Worm (Caenorhabditis elegans) whole organism, young adult: ENCODE measurements around the gene mlc-3.

Source experiments
- B0261.1 ChIP-seq: sonication (generic microtip); optimal IDR thresholded peaks from 2 replicates; lab custom pipeline; 2016; ENCODE audit warnings: mild to moderate bottlenecking, missing genetic modification characterization, moderate library complexity, missing compliant biosample characterization
- B0336.3 ChIP-seq: fragments of 200-800 bp; sonication (Bioruptor generic); IDR thresholded peaks from 2 replicates; pipeline ENCODE4 v1.3.6; 2022; ENCODE audit warnings: missing genetic modification characterization, missing compliant biosample characterization
- F39B2.1 ChIP-seq: fragments of 200-800 bp; sonication (Bioruptor generic); IDR thresholded peaks from 2 replicates; pipeline ENCODE4 v1.3.6; 2022; ENCODE audit warnings: missing genetic modification reagents, missing genetic modification characterization, missing compliant biosample characterization
- F55B11.4 ChIP-seq: sonication (generic microtip); optimal IDR thresholded peaks from 2 replicates; lab custom pipeline; 2016; ENCODE audit warnings: missing compliant biosample characterization, missing genetic modification characterization, borderline replicate concordance; ENCODE audit not compliant: insufficient read depth
- T07F8.4 ChIP-seq: sonication (generic microtip); optimal IDR thresholded peaks from 2 replicates; lab custom pipeline; 2016; ENCODE audit warnings: mild to moderate bottlenecking, missing genetic modification characterization, moderate library complexity, missing compliant biosample characterization
- T26A5.8 ChIP-seq: sonication (generic microtip); optimal IDR thresholded peaks from 2 replicates; lab custom pipeline; 2016; ENCODE audit warnings: missing genetic modification characterization, missing compliant biosample characterization
- Y53G8AR.9 ChIP-seq: fragments of 200-800 bp; sonication (Bioruptor generic); conservative IDR thresholded peaks from 2 replicates; pipeline ENCODE4 v1.3.6; 2022; ENCODE audit warnings: missing genetic modification reagents, missing genetic modification characterization, missing compliant biosample characterization
- Y79H2A.3 ChIP-seq: fragments of 200-800 bp; sonication (Bioruptor generic); conservative IDR thresholded peaks from 2 replicates; pipeline ENCODE4 v1.3.6; 2022; ENCODE audit warnings: missing genetic modification reagents, missing genetic modification characterization, missing compliant biosample characterization
- Y95B8A.8 ChIP-seq: fragments of 200-800 bp; sonication (Bioruptor generic); IDR thresholded peaks from 2 replicates; pipeline ENCODE4 v1.3.6; 2022; ENCODE audit warnings: missing genetic modification reagents, missing genetic modification characterization, missing compliant biosample characterization
- ama-1 ChIP-seq, 3 experiments: fragments of 150-350 bp in 1 of 3; sonication (generic microtip) in 2 of 3; optimal IDR thresholded peaks; 2 replicates each; lab custom pipeline; 2014 to 2018; ENCODE audit warnings: missing biosample characterization in 2 of 3, missing genetic modification characterization in 2 of 3, missing genetic modification reagents in 2 of 3
- ccch-3 ChIP-seq: fragments of 200-800 bp; sonication (Bioruptor generic); optimal IDR thresholded peaks from 2 replicates; lab custom pipeline; 2018; ENCODE audit warnings: mild to moderate bottlenecking, missing genetic modification characterization, missing compliant biosample characterization
- cebp-2 ChIP-seq: fragments of 200-800 bp; sonication (Bioruptor generic); IDR thresholded peaks from 2 replicates; pipeline ENCODE4 v1.3.6; 2022; ENCODE audit warnings: missing genetic modification characterization, missing compliant biosample characterization
- ceh-100 ChIP-seq: fragments of 200-800 bp; sonication (Bioruptor generic); IDR thresholded peaks from 2 replicates; pipeline ENCODE4 v1.3.6; 2022; ENCODE audit warnings: missing genetic modification reagents, missing genetic modification characterization, missing compliant biosample characterization
- ceh-40 ChIP-seq: fragments of 200-800 bp; sonication (Bioruptor generic); IDR thresholded peaks from 2 replicates; pipeline ENCODE4 v1.3.6; 2022; ENCODE audit warnings: missing genetic modification characterization, missing compliant biosample characterization
- ceh-91 ChIP-seq: fragments of 200-800 bp; sonication (Bioruptor generic); IDR thresholded peaks from 2 replicates; pipeline ENCODE4 v1.3.6; 2022; ENCODE audit warnings: missing genetic modification reagents, missing genetic modification characterization, missing compliant biosample characterization
- die-1 ChIP-seq: sonication (generic microtip); optimal IDR thresholded peaks from 2 replicates; lab custom pipeline; 2016; ENCODE audit warnings: missing genotype, mild to moderate bottlenecking, missing genetic modification characterization, missing compliant biosample characterization
- dox-1 ChIP-seq: fragments of 200-800 bp; sonication (Bioruptor generic); IDR thresholded peaks from 2 replicates; pipeline ENCODE4 v1.3.6; 2022; ENCODE audit warnings: missing genetic modification reagents, missing genetic modification characterization, missing compliant biosample characterization
- egrh-3 ChIP-seq: fragments of 200-800 bp; sonication (Bioruptor generic); IDR thresholded peaks from 2 replicates; pipeline ENCODE4 v1.3.6; 2022; ENCODE audit warnings: missing genetic modification reagents, missing genetic modification characterization, missing compliant biosample characterization
- hlh-12 ChIP-seq: sonication (generic microtip); optimal IDR thresholded peaks from 2 replicates; lab custom pipeline; 2016; ENCODE audit warnings: missing genetic modification characterization, missing compliant biosample characterization
- hmg-20 ChIP-seq: fragments of 200-800 bp; sonication (Bioruptor generic); IDR thresholded peaks from 2 replicates; pipeline ENCODE4 v1.3.6; 2022; ENCODE audit warnings: missing genetic modification reagents, missing genetic modification characterization, missing compliant biosample characterization
- let-526 ChIP-seq: fragments of 200-800 bp; sonication (Bioruptor generic); IDR thresholded peaks from 2 replicates; pipeline ENCODE4 v1.3.6; 2022; ENCODE audit warnings: missing genetic modification reagents, missing genetic modification characterization, missing compliant biosample characterization
- let-607 ChIP-seq, 2 experiments: fragments of 200-800 bp in 1 of 2; sonication (Bioruptor generic) in 1 of 2; sonication (generic microtip) in 1 of 2; optimal IDR thresholded peaks; 2 replicates each; lab custom pipeline; 2016 to 2018; ENCODE audit warnings: mild to moderate bottlenecking in 2 of 2, missing compliant biosample characterization in 2 of 2, missing genetic modification characterization in 2 of 2, moderate library complexity in 2 of 2, missing genotype in 1 of 2
- lir-1 ChIP-seq: fragments of 200-800 bp; sonication (Bioruptor generic); conservative IDR thresholded peaks from 2 replicates; pipeline ENCODE4 v1.3.6; 2022; ENCODE audit warnings: missing genetic modification reagents, missing genetic modification characterization, missing compliant biosample characterization
- lsl-1 ChIP-seq: fragments of 200-800 bp; sonication (Bioruptor generic); optimal IDR thresholded peaks from 2 replicates; lab custom pipeline; 2018; ENCODE audit warnings: mild to moderate bottlenecking, missing genetic modification characterization, moderate library complexity, missing compliant biosample characterization
- lsy-27 ChIP-seq: sonication (generic microtip); optimal IDR thresholded peaks from 2 replicates; lab custom pipeline; 2017; ENCODE audit warnings: missing genetic modification characterization, mild to moderate bottlenecking, missing compliant biosample characterization, antibody characterized with exemption, missing genotype, borderline replicate concordance; ENCODE audit not compliant: insufficient read depth
- madf-10 ChIP-seq: sonication (generic microtip); optimal IDR thresholded peaks from 2 replicates; lab custom pipeline; 2016; ENCODE audit warnings: mild to moderate bottlenecking, missing genetic modification characterization, missing compliant biosample characterization
- madf-6 ChIP-seq: fragments of 200-800 bp; sonication (Bioruptor generic); IDR thresholded peaks from 2 replicates; pipeline ENCODE4 v1.3.6; 2022; ENCODE audit warnings: missing genetic modification reagents, missing genetic modification characterization, missing compliant biosample characterization
- mcd-1 ChIP-seq: fragments of 200-800 bp; sonication (Bioruptor generic); IDR thresholded peaks from 2 replicates; pipeline ENCODE4 v1.3.6; 2022; ENCODE audit warnings: missing genetic modification reagents, missing genetic modification characterization, missing compliant biosample characterization
- mes-4 ChIP-seq: sonication (generic microtip); optimal IDR thresholded peaks from 2 replicates; lab custom pipeline; 2016; ENCODE audit warnings: missing genotype, missing genetic modification characterization, missing compliant biosample characterization
- nfya-2 ChIP-seq: fragments of 200-800 bp; sonication (Bioruptor generic); IDR thresholded peaks from 2 replicates; pipeline ENCODE4 v1.3.6; 2022; ENCODE audit warnings: missing genetic modification reagents, missing genetic modification characterization, missing compliant biosample characterization
- nhr-80 ChIP-seq: sonication (generic microtip); optimal IDR thresholded peaks from 2 replicates; lab custom pipeline; 2016; ENCODE audit warnings: missing genetic modification characterization, missing compliant biosample characterization
- pha-4 ChIP-seq: fragments of 150-350 bp; sonication (generic microtip); optimal IDR thresholded peaks from 2 replicates; lab custom pipeline; 2014; ENCODE audit warnings: missing biosample characterization, missing genetic modification reagents, missing genetic modification characterization
- rpc-1 ChIP-seq, 2 experiments: fragments of 150-350 bp in 1 of 2; sonication (generic microtip) in 1 of 2; optimal IDR thresholded peaks; 2 replicates each; lab custom pipeline; 2014 to 2018; ENCODE audit warnings: missing biosample characterization in 1 of 2, missing genetic modification characterization in 1 of 2, missing genetic modification reagents in 1 of 2, missing genotype in 1 of 2
- sea-2 ChIP-seq: fragments of 200-800 bp; sonication (Bioruptor generic); IDR thresholded peaks from 2 replicates; pipeline ENCODE4 v1.3.6; 2022; ENCODE audit warnings: missing genetic modification characterization, missing compliant biosample characterization
- snpc-3.4 ChIP-seq: sonication (generic microtip); optimal IDR thresholded peaks from 2 replicates; lab custom pipeline; 2017; ENCODE audit warnings: missing genetic modification characterization, mild to moderate bottlenecking, missing compliant biosample characterization, antibody characterized with exemption, moderate library complexity, missing genotype, missing genetic modification reagents
- snpc-4 ChIP-seq, 5 experiments: fragments of 150-350 bp in 1 of 5; sonication (generic microtip) in 4 of 5; optimal IDR thresholded peaks; 2 replicates each; lab custom pipeline; 2014 to 2018; ENCODE audit warnings: missing genetic modification characterization in 5 of 5, missing biosample characterization in 3 of 5, antibody characterized with exemption in 2 of 5, mild to moderate bottlenecking in 2 of 5, missing compliant biosample characterization in 2 of 5, missing genotype in 2 of 5, moderate library complexity in 2 of 5, missing genetic modification reagents in 1 of 5
- unc-130 ChIP-seq: sonication (generic microtip); optimal IDR thresholded peaks from 2 replicates; lab custom pipeline; 2016; ENCODE audit warnings: missing genetic modification reagents, missing genetic modification characterization, missing compliant biosample characterization
- xnd-1 ChIP-seq: sonication (generic microtip); optimal IDR thresholded peaks from 2 replicates; lab custom pipeline; 2016; ENCODE audit warnings: missing genotype, missing genetic modification reagents, missing genetic modification characterization, missing compliant biosample characterization
- zfh-2 ChIP-seq: fragments of 200-800 bp; sonication (Bioruptor generic); conservative IDR thresholded peaks from 2 replicates; pipeline ENCODE4 v1.3.6; 2022; ENCODE audit warnings: missing genetic modification reagents, missing genetic modification characterization, missing compliant biosample characterization
- ztf-18 ChIP-seq: sonication (generic microtip); optimal IDR thresholded peaks from 2 replicates; lab custom pipeline; 2016; ENCODE audit warnings: missing genotype, mild to moderate bottlenecking, missing genetic modification characterization, missing compliant biosample characterization
- ztf-26 ChIP-seq: sonication (generic microtip); optimal IDR thresholded peaks from 2 replicates; lab custom pipeline; 2017; ENCODE audit warnings: missing genetic modification characterization, missing compliant biosample characterization
- ztf-28 ChIP-seq: fragments of 200-800 bp; sonication (Bioruptor generic); IDR thresholded peaks from 2 replicates; pipeline ENCODE4 v1.3.6; 2022; ENCODE audit warnings: missing genetic modification reagents, missing genetic modification characterization, missing compliant biosample characterization

The mlc-3 gene

ce11 chrIII:5603439-5603986, 38.7 kb downstream of the mlc-3 start, which contains the start of gene madf-11 (continued):
- TF ChIP-seq rpc-1 (optimal IDR thresholded peaks at IDR 0.05; lab: Kevin White, UChicago) (no peak), rpc-1 (tag; optimal IDR thresholded peaks at IDR 0.05; lab: Kevin White, UChicago) (no peak), cebp-2 (GFP tag; lab: Robert Waterston, UW) (no peak), mes-4 (no peak), let-607 (tag; optimal IDR thresholded peaks at IDR 0.05; lab: Kevin White, UChicago) (no peak), let-526 (GFP tag; lab: Robert Waterston, UW) (no peak), ztf-26 (tag; lab: Kevin White, UChicago) (no peak), madf-6 (GFP tag; lab: Robert Waterston, UW) (no peak), B0336.3 (GFP tag; lab: Robert Waterston, UW) (no peak), F55B11.4 (tag; lab: Kevin White, UChicago) (no peak), mcd-1 (GFP tag; lab: Robert Waterston, UW) (peak; percentile 66), sea-2 (GFP tag; lab: Robert Waterston, UW) (no peak), Y79H2A.3 (no peak), dox-1 (GFP tag; lab: Robert Waterston, UW) (peak; percentile 33; the same call in 1 of the 2 replicates), ceh-100 (peak; percentile 19; the same call in 1 of the 2 replicates), ceh-40 (GFP tag; lab: Robert Waterston, UW) (no peak), ztf-28 (GFP tag; lab: Robert Waterston, UW) (no peak), lsl-1 (GFP tag; lab: Kevin White, UChicago) (no peak), nfya-2 (GFP tag; lab: Robert Waterston, UW) (no peak), nhr-80 (tag; lab: Kevin White, UChicago) (peak; percentile 53), hlh-12 (no peak), ztf-18 (tag; lab: Kevin White, UChicago) (peak; percentile 9), hmg-20 (GFP tag; lab: Robert Waterston, UW) (no peak), T07F8.4 (tag; lab: Kevin White, UChicago) (no peak), unc-130 (GFP tag; lab: Kevin White, UChicago) (no peak), snpc-3.4 (no peak), snpc-4 (GFP tag; optimal IDR thresholded peaks at IDR 0.05; lab: Kevin White, UChicago) (no peak), snpc-4 (tag; optimal IDR thresholded peaks at IDR 0.05; lab: Kevin White, UChicago) (peak in 2 of 4 experiments; percentile 18 to 33), ceh-91 (GFP tag; lab: Robert Waterston, UW) (no peak), egrh-3 (GFP tag; lab: Robert Waterston, UW) (no peak), lir-1 (GFP tag; lab: Robert Waterston, UW) (no peak), ama-1 (optimal IDR thresholded peaks at IDR 0.05; lab: Kevin White, UChicago) (no peak), ama-1 (GFP tag; optimal IDR thresholded peaks at IDR 0.05; lab: Kevin White, UChicago) (no peak), pha-4 (tag; lab: Kevin White, UChicago) (peak; percentile 19), T26A5.8 (no peak), madf-10 (tag; lab: Kevin White, UChicago) (peak; percentile 7), die-1 (no peak), xnd-1 (tag; lab: Kevin White, UChicago) (no peak), ccch-3 (no peak), zfh-2 (GFP tag; lab: Robert Waterston, UW) (peak; percentile 90), B0261.1 (no peak), F39B2.1 (GFP tag; lab: Robert Waterston, UW) (no peak), Y53G8AR.9 (0 out of 2 replicates have a peak, but pooled peaks have one; percentile 42), Y95B8A.8 (no peak), lsy-27 (tag; lab: Kevin White, UChicago) (no peak)
